Worm (Caenorhabditis elegans) whole organism, L2 larva: ENCODE data around the gene F47G3.4.

ENCODE experiments used
- Y55F3AM.14 ChIP-seq: fragments of 200-800 bp; sonication (Bioruptor generic); optimal IDR thresholded peaks from 2 replicates; lab custom pipeline; 2018; ENCODE audit warnings: mild to moderate bottlenecking, missing genetic modification characterization, missing compliant biosample characterization
- elt-1 ChIP-seq: fragments of 150-350 bp; optimal IDR thresholded peaks from 2 replicates; lab custom pipeline; 2014; ENCODE audit warnings: missing biosample characterization, missing genetic modification characterization
- lsy-2 ChIP-seq, 2 experiments: fragments of 150-350 bp in 1 of 2; sonication (generic microtip) in 1 of 2; optimal IDR thresholded peaks; 2 replicates each; lab custom pipeline; 2014 to 2017; ENCODE audit warnings: missing biosample characterization in 2 of 2, missing genetic modification characterization in 2 of 2
- snpc-4 ChIP-seq: fragments of 150-350 bp; optimal IDR thresholded peaks from 2 replicates; lab custom pipeline; 2014; ENCODE audit warnings: missing biosample characterization, missing genetic modification characterization
- unc-62 ChIP-seq: fragments of 150-350 bp; optimal IDR thresholded peaks from 2 replicates; lab custom pipeline; 2014; ENCODE audit warnings: missing biosample characterization, missing genetic modification reagents, missing genetic modification characterization
- ztf-4 ChIP-seq: fragments of 150-350 bp; optimal IDR thresholded peaks from 2 replicates; lab custom pipeline; 2014; ENCODE audit warnings: missing biosample characterization, missing genetic modification characterization

DNA sequence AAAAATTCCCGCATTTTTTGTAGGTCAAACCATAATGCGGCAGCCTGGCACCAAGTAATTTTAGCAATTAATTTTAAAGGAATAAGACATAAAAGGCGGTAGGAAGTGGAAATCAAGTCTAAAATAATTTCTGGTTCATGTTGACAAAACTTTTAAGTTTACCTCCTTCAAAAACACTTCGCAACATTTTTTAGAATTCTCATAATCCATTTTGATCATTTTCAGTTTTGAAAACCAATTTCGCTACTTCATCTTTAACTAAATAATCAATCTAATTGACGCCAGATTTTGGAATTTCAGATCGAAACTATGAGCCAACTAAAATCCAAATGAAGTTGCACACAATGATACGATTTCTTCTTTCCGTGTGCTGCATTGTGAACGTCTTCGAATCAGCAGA lies 21.6 kb upstream of the F47G3.4 start, which contains the start of gene lgc-40:
- TF ChIP-seq lsy-2 (tag; optimal IDR thresholded peaks at IDR 0.05; lab: Kevin White, UChicago) (no peak), elt-1 (tag; lab: Kevin White, UChicago) (no peak), snpc-4 (tag; lab: Kevin White, UChicago) (no peak), unc-62 (no peak), ztf-4 (tag; lab: Kevin White, UChicago) (no peak), Y55F3AM.14 (GFP tag; lab: Kevin White, UChicago) (no peak)
